Worm (Caenorhabditis elegans): ENCODE measurements around the gene F32A11.1.

Gene F32A11.1

DNA sequence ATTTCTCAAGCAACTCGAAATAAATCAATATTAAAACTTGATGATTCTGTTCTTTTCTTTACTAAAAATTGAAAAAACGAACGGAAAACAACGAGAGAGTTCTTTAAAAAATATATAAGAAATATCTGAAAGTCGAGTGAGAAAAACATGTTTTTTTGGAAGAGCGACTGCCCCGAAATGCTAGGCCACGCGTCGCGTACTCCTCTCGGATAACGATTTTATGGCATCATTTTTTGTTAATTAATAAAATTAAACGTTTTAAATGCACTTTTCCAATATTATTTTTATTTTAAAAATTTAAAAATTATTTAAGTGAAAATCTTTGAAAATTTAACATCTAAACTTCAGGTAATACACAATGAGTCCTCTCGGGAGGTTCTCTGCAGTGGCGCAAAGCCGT is 40.0 kb upstream of the F32A11.1 start, which contains the start of gene gfm-1:
Gene gfm-1, plus strand, starts transcription at position 349 of the 400 bp plus-strand sequence.
- TF ChIP-seq unc-86 (tag; optimal IDR thresholded peaks at IDR 0.05), result peak; percentile 5
- TF ChIP-seq ceh-31 (tag; optimal IDR thresholded peaks at IDR 0.05), result peak; percentile 87
- TF ChIP-seq ref-2 (tag; optimal IDR thresholded peaks at IDR 0.05), result peak; percentile 81
- TF ChIP-seq ceh-30 (tag; optimal IDR thresholded peaks at IDR 0.05), result no peak
- no peak for TF ChIP-seq che-1 (tag; optimal IDR thresholded peaks at IDR 0.05)
- no peak for TF ChIP-seq npax-4 (tag; optimal IDR thresholded peaks at IDR 0.05)
- TF ChIP-seq hlh-8 (tag; optimal IDR thresholded peaks at IDR 0.05), result peak; percentile 81
- TF ChIP-seq tbx-2 (tag; optimal IDR thresholded peaks at IDR 0.05), result peak; percentile 85
- no peak for TF ChIP-seq ceh-6 (GFP tag; optimal IDR thresholded peaks at IDR 0.05)
- no peak for TF ChIP-seq C38D4.7 (GFP tag; optimal IDR thresholded peaks at IDR 0.05)
- TF ChIP-seq C08G9.2 (tag; optimal IDR thresholded peaks at IDR 0.05), result peak; percentile 84
- no peak for TF ChIP-seq pqm-1 (tag; optimal IDR thresholded peaks at IDR 0.05)
- TF ChIP-seq ceh-45 (GFP tag; IDR thresholded peaks at IDR 0.05), result no peak
- peak; percentile 36 for TF ChIP-seq ahr-1 (tag; optimal IDR thresholded peaks at IDR 0.05)
- no peak for TF ChIP-seq pag-3 (tag; optimal IDR thresholded peaks at IDR 0.05; ENCODE audit: borderline replicate concordance)
- TF ChIP-seq Y22D7AL.16 (tag; optimal IDR thresholded peaks at IDR 0.05), result no peak
- peak; percentile 86 for TF ChIP-seq zip-5 (tag; optimal IDR thresholded peaks at IDR 0.05)
- TF ChIP-seq tbx-7 (tag; optimal IDR thresholded peaks at IDR 0.05), result peak; percentile 86
- peak; percentile 53 for TF ChIP-seq fax-1 (tag; optimal IDR thresholded peaks at IDR 0.05)
- TF ChIP-seq ets-4 (tag; optimal IDR thresholded peaks at IDR 0.05), result peak; percentile 67
- TF ChIP-seq unc-42 (tag; optimal IDR thresholded peaks at IDR 0.05), result peak; percentile 41
- peak; percentile 41 for TF ChIP-seq ceh-14 (tag; optimal IDR thresholded peaks at IDR 0.05)
- TF ChIP-seq syd-9 (tag; optimal IDR thresholded peaks at IDR 0.05), result no peak
- peak; percentile 29 for TF ChIP-seq sdc-2 (tag; optimal IDR thresholded peaks at IDR 0.05)
- TF ChIP-seq rnt-1 (tag; optimal IDR thresholded peaks at IDR 0.05), result peak; percentile 26
- no peak for TF ChIP-seq nhr-11 (tag; optimal IDR thresholded peaks at IDR 0.05)
- no peak for TF ChIP-seq hlh-13 (GFP tag; optimal IDR thresholded peaks at IDR 0.05)
- peak; percentile 14 for TF ChIP-seq ceh-34 (tag; optimal IDR thresholded peaks at IDR 0.05)
- TF ChIP-seq ceh-2 (tag; optimal IDR thresholded peaks at IDR 0.05), result peak; percentile 84
- TF ChIP-seq eyg-1 (tag; optimal IDR thresholded peaks at IDR 0.05), result no peak
- peak; percentile 63 for TF ChIP-seq elt-2 (tag; optimal IDR thresholded peaks at IDR 0.05)
- no peak for TF ChIP-seq pat-9 (tag; optimal IDR thresholded peaks at IDR 0.05)
- TF ChIP-seq pha-2 (tag; optimal IDR thresholded peaks at IDR 0.05), result peak; percentile 27
- TF ChIP-seq K02D7.2 (tag; optimal IDR thresholded peaks at IDR 0.05), result no peak
- peak; percentile 13 for TF ChIP-seq lim-6 (tag; optimal IDR thresholded peaks at IDR 0.05)
- TF ChIP-seq ttx-3 (tag; optimal IDR thresholded peaks at IDR 0.05), result peak; percentile 25
- TF ChIP-seq hlh-15 (tag; optimal IDR thresholded peaks at IDR 0.05), result peak; percentile 25

DNA sequence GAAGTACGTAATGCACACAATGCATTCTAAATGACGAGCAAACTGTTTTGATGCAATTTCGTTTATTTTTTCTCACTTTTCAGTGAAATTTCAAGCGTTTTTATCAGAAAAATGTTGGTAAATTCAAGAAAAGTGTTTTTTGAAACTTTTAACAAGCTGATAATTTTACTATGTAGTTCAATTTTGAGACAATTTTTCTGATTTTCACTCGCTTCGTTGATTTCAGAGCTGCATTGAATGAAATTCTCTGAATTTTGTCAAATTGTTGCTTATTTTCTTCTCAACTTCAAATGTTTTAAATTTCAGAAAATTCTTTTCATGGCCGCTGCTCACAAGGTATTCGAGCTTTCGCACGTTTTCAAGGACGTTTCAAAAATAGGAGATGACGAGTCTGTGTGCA is 34.4 kb upstream of the F32A11.1 start, which contains the start of gene bath-45:
Gene bath-45, plus strand, starts transcription at position 301 of the 400 bp plus-strand sequence.
- no peak for TF ChIP-seq rnt-1 (tag; optimal IDR thresholded peaks at IDR 0.05)
- TF ChIP-seq hlh-13 (GFP tag; optimal IDR thresholded peaks at IDR 0.05), result no peak
- TF ChIP-seq ceh-45 (GFP tag; IDR thresholded peaks at IDR 0.05), result no peak
- TF ChIP-seq elt-2 (tag; optimal IDR thresholded peaks at IDR 0.05), result no peak
- no peak for TF ChIP-seq pat-9 (tag; optimal IDR thresholded peaks at IDR 0.05)
- TF ChIP-seq lim-6 (tag; optimal IDR thresholded peaks at IDR 0.05), result no peak
- no peak for TF ChIP-seq elt-4 (tag; optimal IDR thresholded peaks at IDR 0.05)
- no peak for TF ChIP-seq pag-3 (tag; optimal IDR thresholded peaks at IDR 0.05; ENCODE audit: borderline replicate concordance)

DNA sequence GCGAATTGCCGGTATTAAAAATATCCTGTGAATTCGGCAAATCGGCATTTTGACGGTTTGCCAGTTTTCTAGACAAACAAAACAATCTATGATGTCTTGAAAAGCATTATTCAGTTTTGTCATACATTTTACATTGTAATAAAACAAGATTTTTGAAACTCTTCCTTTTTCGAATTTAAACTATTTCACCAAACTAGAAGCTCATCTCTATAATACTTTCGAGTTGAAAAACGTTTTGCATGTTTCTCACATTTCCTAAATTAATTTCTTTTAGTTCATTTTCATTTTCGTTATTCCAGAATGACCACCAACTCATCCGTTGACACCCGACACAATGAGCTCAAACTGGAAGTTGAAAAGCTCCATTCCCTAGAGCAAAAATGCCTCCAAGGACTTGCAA is 27.5 kb upstream of the F32A11.1 start, which contains the start of gene F29C12.6:
Gene F29C12.6, plus strand, starts transcription at position 301 of the 400 bp plus-strand sequence.
- TF ChIP-seq elt-2 (tag; optimal IDR thresholded peaks at IDR 0.05), result no peak
- TF ChIP-seq ama-1 (optimal IDR thresholded peaks at IDR 0.05), result no peak
- no peak for TF ChIP-seq ceh-22 (tag; optimal IDR thresholded peaks at IDR 0.05)
- TF ChIP-seq sdc-2 (tag; optimal IDR thresholded peaks at IDR 0.05), result no peak
- no peak for TF ChIP-seq dmd-4 (tag; optimal IDR thresholded peaks at IDR 0.05; ENCODE audit: borderline replicate concordance)
- TF ChIP-seq nfya-1 (tag; optimal IDR thresholded peaks at IDR 0.05), result no peak
- TF ChIP-seq K09A11.1 (tag; optimal IDR thresholded peaks at IDR 0.05; ENCODE audit: insufficient read depth), result no peak
- no peak for TF ChIP-seq ceh-18 (tag; optimal IDR thresholded peaks at IDR 0.05)
- TF ChIP-seq tbx-7 (tag; optimal IDR thresholded peaks at IDR 0.05), result no peak
- TF ChIP-seq ceh-6 (GFP tag; optimal IDR thresholded peaks at IDR 0.05), result no peak
- TF ChIP-seq ceh-34 (tag; optimal IDR thresholded peaks at IDR 0.05), result no peak
- no peak for TF ChIP-seq lin-11 (tag; optimal IDR thresholded peaks at IDR 0.05)
- no peak for TF ChIP-seq syd-9 (tag; optimal IDR thresholded peaks at IDR 0.05)
- TF ChIP-seq K02D7.2 (tag; optimal IDR thresholded peaks at IDR 0.05), result no peak
- no peak for TF ChIP-seq hlh-6 (tag; optimal IDR thresholded peaks at IDR 0.05)
- no peak for TF ChIP-seq fkh-10 (GFP tag; optimal IDR thresholded peaks at IDR 0.05)
- TF ChIP-seq ceh-45 (GFP tag; IDR thresholded peaks at IDR 0.05), result no peak
- TF ChIP-seq ets-4 (tag; optimal IDR thresholded peaks at IDR 0.05), result no peak
